Fruit fly (Drosophila melanogaster): Measurements from ENCODE around the gene dsh.

The dsh gene

dm6 chrX:11339868-11340548 is 15.7 kb upstream of the dsh start, which contains the start of the genes CG34348 and Kap3 (continued):
- TF ChIP-seq MBD-R2 (GFP tag; IDR thresholded peaks at IDR 0.05) (peak; percentile 6; the same call in 1 of the 2 replicates), ab (GFP tag; optimal IDR thresholded peaks at IDR 0.05) (no peak), CG12391 (tag; optimal IDR thresholded peaks at IDR 0.05) (no peak), CG12659 (GFP tag; optimal IDR thresholded peaks at IDR 0.05) (peak; percentile 23), ap (GFP tag; IDR thresholded peaks at IDR 0.05) (no peak), CG2120 (GFP tag; optimal IDR thresholded peaks at IDR 0.05) (no peak), hb (GFP tag; IDR thresholded peaks at IDR 0.05; ENCODE audit: partially characterized antibody) (no peak)

DNA sequence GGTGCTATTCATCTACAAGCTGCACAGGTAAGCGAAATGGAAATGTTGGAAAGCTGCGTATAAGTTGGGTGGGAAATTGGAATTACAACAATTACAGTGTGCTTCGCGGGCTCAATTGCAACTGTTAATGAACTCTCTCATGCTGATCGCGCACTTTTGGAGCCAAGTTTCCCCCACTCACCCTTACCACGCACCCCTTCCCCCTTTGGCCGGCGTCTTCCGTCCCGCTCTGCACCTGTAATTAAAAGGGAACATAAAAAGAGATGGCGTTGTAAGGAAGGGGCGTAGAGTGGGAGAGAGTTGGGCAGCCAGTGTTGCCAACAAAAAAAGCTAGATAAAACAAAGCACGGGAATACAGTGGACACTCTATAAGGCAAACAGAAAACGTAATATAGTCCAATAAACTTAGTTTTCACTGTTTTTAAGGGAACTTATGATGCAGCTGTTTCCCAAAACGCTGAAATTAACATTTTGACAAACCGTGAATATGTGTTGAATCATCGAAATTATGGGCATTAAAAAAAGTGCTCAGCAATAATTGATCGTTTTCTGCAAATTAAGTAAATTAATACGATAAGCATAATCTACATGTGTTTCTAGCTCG is 14.9 kb upstream of the dsh start:
- no peak for TF ChIP-seq Kr (GFP tag; optimal IDR thresholded peaks at IDR 0.05)
- TF ChIP-seq Aef1 (GFP tag; IDR thresholded peaks at IDR 0.05): no peak
- TF ChIP-seq CG3163 (GFP tag; optimal IDR thresholded peaks at IDR 0.05): no peak
- TF ChIP-seq YL-1 (GFP tag; optimal IDR thresholded peaks at IDR 0.05): no peak
- no peak for TF ChIP-seq CG8281 (tag; optimal IDR thresholded peaks at IDR 0.05)
- TF ChIP-seq CG7556 (GFP tag; optimal IDR thresholded peaks at IDR 0.05): peak; percentile 9
- no peak for TF ChIP-seq Hr3 (GFP tag; optimal IDR thresholded peaks at IDR 0.05)
- no peak for TF ChIP-seq bbx (GFP tag; IDR thresholded peaks at IDR 0.05; ENCODE audit: partially characterized antibody)
- no peak for TF ChIP-seq CG6689 (GFP tag; IDR thresholded peaks at IDR 0.05)
- TF ChIP-seq scrt (GFP tag; optimal IDR thresholded peaks at IDR 0.05): no peak
- no peak for TF ChIP-seq CG34422 (GFP tag; IDR thresholded peaks at IDR 0.05)
- no peak for TF ChIP-seq CG1792 (GFP tag; optimal IDR thresholded peaks at IDR 0.05)
- no peak for TF ChIP-seq Rfx (GFP tag; IDR thresholded peaks at IDR 0.05)
- no peak for TF ChIP-seq ac (GFP tag; optimal IDR thresholded peaks at IDR 0.05)
- no peak for TF ChIP-seq tll (GFP tag; optimal IDR thresholded peaks at IDR 0.05)
- no peak for TF ChIP-seq Hmx (GFP tag; optimal IDR thresholded peaks at IDR 0.05)
- no peak for TF ChIP-seq lov (optimal IDR thresholded peaks at IDR 0.05)
- no peak for TF ChIP-seq lov (GFP tag; IDR thresholded peaks at IDR 0.05)
- no peak for TF ChIP-seq tup (GFP tag; optimal IDR thresholded peaks at IDR 0.05)
- no peak for TF ChIP-seq CG14965 (GFP tag; optimal IDR thresholded peaks at IDR 0.05; ENCODE audit: borderline replicate concordance)
- TF ChIP-seq btn (GFP tag; optimal IDR thresholded peaks at IDR 0.05): no peak
- TF ChIP-seq ftz-f1 (GFP tag; optimal IDR thresholded peaks at IDR 0.05): no peak
- TF ChIP-seq gsb-n (tag; optimal IDR thresholded peaks at IDR 0.05): no peak
- no peak for TF ChIP-seq grn (GFP tag; optimal IDR thresholded peaks at IDR 0.05)
- TF ChIP-seq en (GFP tag; optimal IDR thresholded peaks at IDR 0.05): no peak
- TF ChIP-seq cas (GFP tag; IDR thresholded peaks at IDR 0.05): no peak
- TF ChIP-seq lbe (GFP tag; optimal IDR thresholded peaks at IDR 0.05): no peak
- TF ChIP-seq CG2875 (GFP tag; optimal IDR thresholded peaks at IDR 0.05): no peak
- no peak for TF ChIP-seq CG4617 (GFP tag; optimal IDR thresholded peaks at IDR 0.05; ENCODE audit: borderline replicate concordance)
- TF ChIP-seq tap (tag; optimal IDR thresholded peaks at IDR 0.05): no peak
- TF ChIP-seq CG6683 (GFP tag; optimal IDR thresholded peaks at IDR 0.05): no peak
- TF ChIP-seq CG30020 (tag; optimal IDR thresholded peaks at IDR 0.05): no peak
- TF ChIP-seq CG3726 (GFP tag; IDR thresholded peaks at IDR 0.05): no peak
- TF ChIP-seq otp (GFP tag; IDR thresholded peaks at IDR 0.05): no peak
- TF ChIP-seq shn (GFP tag; optimal IDR thresholded peaks at IDR 0.05): no peak
- TF ChIP-seq bowl (GFP tag; IDR thresholded peaks at IDR 0.05): no peak
- TF ChIP-seq CG10274 (GFP tag; optimal IDR thresholded peaks at IDR 0.05): no peak
- TF ChIP-seq prd (optimal IDR thresholded peaks at IDR 0.05): no peak
- peak; percentile 50; the same call in 2 of the 3 replicates for TF ChIP-seq prd (GFP tag; IDR thresholded peaks at IDR 0.05)
- TF ChIP-seq bab2 (GFP tag; optimal IDR thresholded peaks at IDR 0.05): peak; percentile 6
- no peak for TF ChIP-seq Atf3 (GFP tag; optimal IDR thresholded peaks at IDR 0.05)

All from whole organism, embryonic.